Worm (Caenorhabditis elegans): ENCODE measurements around the gene gld-3.

DNA sequence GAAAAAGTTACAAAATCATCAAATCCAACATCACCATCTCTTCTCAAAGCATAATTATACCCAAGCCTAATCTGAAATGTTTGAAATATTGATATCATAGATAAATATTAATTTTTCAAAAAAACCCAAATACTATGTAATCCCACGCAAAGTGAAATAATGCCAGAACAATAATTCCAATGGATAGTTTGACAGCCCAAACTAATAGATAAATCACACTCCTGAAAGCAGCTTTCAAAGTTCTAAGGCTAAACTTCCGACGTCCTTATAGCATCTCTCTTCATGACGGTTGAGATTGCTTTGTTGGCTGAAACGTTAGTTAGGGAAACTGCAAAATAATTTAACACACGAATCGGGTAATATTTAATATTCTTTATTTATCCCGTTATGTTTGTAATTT, 33.2 kb upstream of the gld-3 start:
- TF ChIP-seq lir-3 (tag; optimal IDR thresholded peaks at IDR 0.05) (no peak), mdl-1 (tag; optimal IDR thresholded peaks at IDR 0.05) (no peak), nhr-77 (tag; optimal IDR thresholded peaks at IDR 0.05) (no peak), aly-2 (tag; optimal IDR thresholded peaks at IDR 0.05) (no peak), unc-130 (GFP tag; optimal IDR thresholded peaks at IDR 0.05) (no peak), unc-62 (GFP tag; optimal IDR thresholded peaks at IDR 0.05 in 1 of 2) (peak in 1 of 2 experiments; percentile 96), unc-62 (tag; optimal IDR thresholded peaks at IDR 0.05) (no peak), pha-4 (GFP tag; IDR thresholded peaks at IDR 0.05) (no peak), pha-4 (tag; optimal IDR thresholded peaks at IDR 0.05) (no peak), gei-8 (GFP tag; optimal IDR thresholded peaks at IDR 0.05) (no peak), lin-1 (GFP tag; IDR thresholded peaks at IDR 0.05) (no peak), zip-2 (tag; optimal IDR thresholded peaks at IDR 0.05) (no peak), ceh-82 (tag; optimal IDR thresholded peaks at IDR 0.05) (no peak), skn-1 (tag; optimal IDR thresholded peaks at IDR 0.05) (no peak)

All from whole organism, L4 larva.